1 fruit fly cellular context compared by ENCODE assay signal in genomic region chr3R:23669401-23670216, dm6.
TF ChIP-seq lines count a peak whose summit lies in the region.

Gene CG31145 (minus strand): TSS chr3R:23669659.

TF ChIP-seq in whole organism, embryonic, 481 proteins besides CTCF, POLR2A, EP300 and RAD21 (continued from another document):
- peak; percentile 95 for TF ChIP-seq grn (GFP tag; optimal IDR thresholded peaks at IDR 0.05; lab: Kevin White, UChicago)
- TF ChIP-seq Chrac-16 (GFP tag; optimal IDR thresholded peaks at IDR 0.05; lab: Kevin White, UChicago) = peak; percentile 99
- TF ChIP-seq shn (GFP tag; optimal IDR thresholded peaks at IDR 0.05; lab: Kevin White, UChicago) = peak; percentile 100
- TF ChIP-seq Vsx1 (GFP tag; optimal IDR thresholded peaks at IDR 0.05; lab: Kevin White, UChicago) = peak; percentile 98
- peak; percentile 100 for TF ChIP-seq Sox102F (GFP tag; optimal IDR thresholded peaks at IDR 0.05; lab: Kevin White, UChicago)
- peak; percentile 99 for TF ChIP-seq peb (GFP tag; IDR thresholded peaks at IDR 0.05; lab: Robert Waterston, UW)
- TF ChIP-seq ase (GFP tag; IDR thresholded peaks at IDR 0.05; lab: Robert Waterston, UW) = peak; percentile 98
- TF ChIP-seq repo (GFP tag; optimal IDR thresholded peaks at IDR 0.05; lab: Kevin White, UChicago) = peak; percentile 99
- peak; percentile 99 for TF ChIP-seq Xrp1 (GFP tag; IDR thresholded peaks at IDR 0.05; lab: Robert Waterston, UW)
- TF ChIP-seq z (GFP tag; IDR thresholded peaks at IDR 0.05; lab: Robert Waterston, UW) = peak; percentile 73; the same call in 2 of the 3 replicates
- peak; percentile 99 for TF ChIP-seq CG34422 (GFP tag; IDR thresholded peaks at IDR 0.05; lab: Robert Waterston, UW)
- peak; percentile 83; the same call in 1 of the 2 replicates for TF ChIP-seq Dip2 (GFP tag; IDR thresholded peaks at IDR 0.05; lab: Robert Waterston, UW)
- peak; percentile 82 for TF ChIP-seq ash1 (GFP tag; optimal IDR thresholded peaks at IDR 0.05; lab: Kevin White, UChicago)
- peak; percentile 95 for TF ChIP-seq TFAM (GFP tag; optimal IDR thresholded peaks at IDR 0.05; lab: Kevin White, UChicago)
- peak; percentile 98 for TF ChIP-seq Nf-YA (GFP tag; IDR thresholded peaks at IDR 0.05; lab: Robert Waterston, UW)
- TF ChIP-seq CG31441 (GFP tag; IDR thresholded peaks at IDR 0.05; lab: Robert Waterston, UW) = peak; percentile 100
- no peak for TF ChIP-seq CG14860 (GFP tag; IDR thresholded peaks at IDR 0.05; lab: Robert Waterston, UW; ENCODE audit: partially characterized antibody)
- peak; percentile 99 for TF ChIP-seq NK7.1 (GFP tag; optimal IDR thresholded peaks at IDR 0.05; lab: Kevin White, UChicago)
- peak; percentile 86 for TF ChIP-seq CG10321 (GFP tag; IDR thresholded peaks at IDR 0.05; lab: Robert Waterston, UW)
- TF ChIP-seq CG10654 (GFP tag; optimal IDR thresholded peaks at IDR 0.05; lab: Kevin White, UChicago) = peak; percentile 99
- peak; percentile 99 for TF ChIP-seq CG11398 (GFP tag; optimal IDR thresholded peaks at IDR 0.05; lab: Kevin White, UChicago)
- peak; percentile 99 for TF ChIP-seq Drgx (GFP tag; IDR thresholded peaks at IDR 0.05; lab: Robert Waterston, UW)
- peak; percentile 99 for TF ChIP-seq CG12155 (GFP tag; optimal IDR thresholded peaks at IDR 0.05; lab: Kevin White, UChicago)
- TF ChIP-seq HLH3B (GFP tag; IDR thresholded peaks at IDR 0.05; lab: Robert Waterston, UW) = peak; percentile 99
- TF ChIP-seq Hand (GFP tag; optimal IDR thresholded peaks at IDR 0.05; lab: Kevin White, UChicago) = peak; percentile 99
- TF ChIP-seq tgo (GFP tag; IDR thresholded peaks at IDR 0.05; lab: Robert Waterston, UW) = peak; percentile 99
- TF ChIP-seq vfl (GFP tag; optimal IDR thresholded peaks at IDR 0.05; lab: Kevin White, UChicago) = peak; percentile 99
- peak; percentile 94 for TF ChIP-seq CG18011 (GFP tag; optimal IDR thresholded peaks at IDR 0.05; lab: Kevin White, UChicago)
- TF ChIP-seq kah (GFP tag; optimal IDR thresholded peaks at IDR 0.05; lab: Kevin White, UChicago) = peak; percentile 97
- TF ChIP-seq Ada2b (GFP tag; IDR thresholded peaks at IDR 0.05; lab: Robert Waterston, UW) = peak; percentile 98
- TF ChIP-seq sd (tag; optimal IDR thresholded peaks at IDR 0.05; lab: Kevin White, UChicago) = peak; percentile 98
- peak in 1 of 3 experiments; percentile 98 for TF ChIP-seq lola (GFP tag; optimal IDR thresholded peaks at IDR 0.05; lab: Kevin White, UChicago)
- TF ChIP-seq CG12942 (GFP tag; optimal IDR thresholded peaks at IDR 0.05; lab: Kevin White, UChicago) = peak; percentile 99
- peak; percentile 95 for TF ChIP-seq CG4707 (GFP tag; optimal IDR thresholded peaks at IDR 0.05; lab: Kevin White, UChicago)
- peak; percentile 39 to 83 for TF ChIP-seq crp (GFP tag; optimal IDR thresholded peaks at IDR 0.05; lab: Kevin White, UChicago)
- peak; percentile 100 for TF ChIP-seq PHDP (tag; optimal IDR thresholded peaks at IDR 0.05; lab: Kevin White, UChicago)
- no peak for TF ChIP-seq Hr39 (optimal IDR thresholded peaks at IDR 0.05; lab: Kevin White, UChicago)
- TF ChIP-seq CG12071 (GFP tag; optimal IDR thresholded peaks at IDR 0.05; lab: Kevin White, UChicago) = peak; percentile 99
- peak; percentile 100 for TF ChIP-seq bcd (GFP tag; optimal IDR thresholded peaks at IDR 0.05; lab: Kevin White, UChicago)
- no peak for TF ChIP-seq Sin3A (optimal IDR thresholded peaks at IDR 0.05; lab: Kevin White, UChicago)
- peak; percentile 100 for TF ChIP-seq pum (GFP tag; optimal IDR thresholded peaks at IDR 0.05; lab: Kevin White, UChicago)
- peak; percentile 99 for TF ChIP-seq zfh1 (GFP tag; IDR thresholded peaks at IDR 0.05; lab: Robert Waterston, UW)
- peak; percentile 99 for TF ChIP-seq tap (tag; optimal IDR thresholded peaks at IDR 0.05; lab: Kevin White, UChicago)
- peak; percentile 99 for TF ChIP-seq Six4 (GFP tag; optimal IDR thresholded peaks at IDR 0.05; lab: Kevin White, UChicago)
- TF ChIP-seq bsh (GFP tag; optimal IDR thresholded peaks at IDR 0.05; lab: Kevin White, UChicago) = peak; percentile 99
- peak; percentile 100 for TF ChIP-seq HLH54F (GFP tag; optimal IDR thresholded peaks at IDR 0.05; lab: Kevin White, UChicago)
- TF ChIP-seq Dek (tag; optimal IDR thresholded peaks at IDR 0.05; lab: Kevin White, UChicago) = peak; percentile 99
- TF ChIP-seq eve (GFP tag; optimal IDR thresholded peaks at IDR 0.05; lab: Kevin White, UChicago) = peak in 1 of 2 experiments; percentile 100
- peak; percentile 92 for TF ChIP-seq E2f2 (GFP tag; IDR thresholded peaks at IDR 0.05; lab: Robert Waterston, UW)
- TF ChIP-seq prd (optimal IDR thresholded peaks at IDR 0.05; lab: Kevin White, UChicago) = no peak
- peak; percentile 99 for TF ChIP-seq prd (GFP tag; IDR thresholded peaks at IDR 0.05; lab: Robert Waterston, UW)
- TF ChIP-seq pan (optimal IDR thresholded peaks at IDR 0.05; lab: Kevin White, UChicago) = no peak
- peak in 1 of 2 experiments; percentile 99 for TF ChIP-seq pan (GFP tag; optimal IDR thresholded peaks at IDR 0.05 in 1 of 2, IDR thresholded peaks at IDR 0.05 in 1 of 2)
- TF ChIP-seq pfk (GFP tag; optimal IDR thresholded peaks at IDR 0.05; lab: Kevin White, UChicago) = peak; percentile 47
- peak; percentile 99 for TF ChIP-seq HHEX (GFP tag; optimal IDR thresholded peaks at IDR 0.05; lab: Kevin White, UChicago)
- TF ChIP-seq CG8281 (tag; optimal IDR thresholded peaks at IDR 0.05; lab: Kevin White, UChicago) = peak; percentile 95
- peak; percentile 99 for TF ChIP-seq CG17829 (tag; optimal IDR thresholded peaks at IDR 0.05; lab: Kevin White, UChicago)
- peak; percentile 61; the same call in 1 of the 2 replicates for TF ChIP-seq CG42726 (GFP tag; IDR thresholded peaks at IDR 0.05; lab: Robert Waterston, UW; ENCODE audit: partially characterized antibody)
- TF ChIP-seq abd-A (tag; optimal IDR thresholded peaks at IDR 0.05; lab: Kevin White, UChicago) = peak; percentile 95
- peak; percentile 98 for TF ChIP-seq CG6175 (GFP tag; IDR thresholded peaks at IDR 0.05; lab: Robert Waterston, UW)
- peak; percentile 100 for TF ChIP-seq org-1 (GFP tag; optimal IDR thresholded peaks at IDR 0.05; lab: Kevin White, UChicago)
- TF ChIP-seq sr (GFP tag; IDR thresholded peaks at IDR 0.05; lab: Robert Waterston, UW) = peak; percentile 86
- peak; percentile 93 for TF ChIP-seq CG11696 (GFP tag; IDR thresholded peaks at IDR 0.05; lab: Robert Waterston, UW)
- TF ChIP-seq sens (GFP tag; lab: Kevin White, UChicago) = peak; percentile 100
- peak; percentile 99 for TF ChIP-seq H2.0 (GFP tag; IDR thresholded peaks at IDR 0.05; lab: Robert Waterston, UW)
- peak; percentile 100 for TF ChIP-seq CG15011 (GFP tag; optimal IDR thresholded peaks at IDR 0.05; lab: Kevin White, UChicago)
- peak; percentile 92 for TF ChIP-seq CkIIα-i1 (GFP tag; IDR thresholded peaks at IDR 0.05; lab: Robert Waterston, UW)
- peak; percentile 99 for TF ChIP-seq CG11695 (GFP tag; IDR thresholded peaks at IDR 0.05; lab: Robert Waterston, UW)
- peak; percentile 98 for TF ChIP-seq YL-1 (GFP tag; optimal IDR thresholded peaks at IDR 0.05; lab: Kevin White, UChicago)
- TF ChIP-seq Opbp (GFP tag; IDR thresholded peaks at IDR 0.05; lab: Robert Waterston, UW; ENCODE audit: partially characterized antibody) = no peak
- TF ChIP-seq toy (GFP tag; IDR thresholded peaks at IDR 0.05; lab: Robert Waterston, UW) = peak; percentile 97
- peak; percentile 99 for TF ChIP-seq chn (GFP tag; optimal IDR thresholded peaks at IDR 0.05; lab: Kevin White, UChicago)
- TF ChIP-seq CG3407 (GFP tag; optimal IDR thresholded peaks at IDR 0.05; lab: Kevin White, UChicago) = peak; percentile 99
- peak; percentile 98 for TF ChIP-seq Blimp-1 (GFP tag; optimal IDR thresholded peaks at IDR 0.05; lab: Kevin White, UChicago)
- peak; percentile 99 for TF ChIP-seq CG2712 (tag; optimal IDR thresholded peaks at IDR 0.05; lab: Kevin White, UChicago)
- TF ChIP-seq CG7839 (tag; optimal IDR thresholded peaks at IDR 0.05; lab: Kevin White, UChicago) = peak; percentile 100
- peak; percentile 99 for TF ChIP-seq Mes4 (GFP tag; optimal IDR thresholded peaks at IDR 0.05; lab: Kevin White, UChicago)
- peak; percentile 56; the same call in 1 of the 3 replicates for TF ChIP-seq mld (GFP tag; IDR thresholded peaks at IDR 0.05; lab: Robert Waterston, UW; ENCODE audit: partially characterized antibody)
- peak; percentile 99 for TF ChIP-seq jumu (GFP tag; optimal IDR thresholded peaks at IDR 0.05; lab: Kevin White, UChicago)
- peak; percentile 98 for TF ChIP-seq sug (tag; optimal IDR thresholded peaks at IDR 0.05; lab: Kevin White, UChicago)
- TF ChIP-seq dpn (GFP tag; optimal IDR thresholded peaks at IDR 0.05; lab: Kevin White, UChicago) = peak; percentile 100
- TF ChIP-seq danr (GFP tag; IDR thresholded peaks at IDR 0.05; lab: Robert Waterston, UW) = peak; percentile 99
- TF ChIP-seq CG17361 (GFP tag; IDR thresholded peaks at IDR 0.05; lab: Robert Waterston, UW) = peak; percentile 100
- peak; percentile 99 for TF ChIP-seq Dad (GFP tag; optimal IDR thresholded peaks at IDR 0.05; lab: Kevin White, UChicago)
- peak; percentile 98 for TF ChIP-seq schlank (tag; optimal IDR thresholded peaks at IDR 0.05; lab: Kevin White, UChicago)
- peak; percentile 100 for TF ChIP-seq CG7556 (GFP tag; optimal IDR thresholded peaks at IDR 0.05; lab: Kevin White, UChicago)
- peak; percentile 25 for TF ChIP-seq Scr (GFP tag; IDR thresholded peaks at IDR 0.05; lab: Robert Waterston, UW; ENCODE audit: partially characterized antibody)
- no peak for TF ChIP-seq hkb (optimal IDR thresholded peaks at IDR 0.05; lab: Kevin White, UChicago)
- peak; percentile 99 for TF ChIP-seq hkb (GFP tag; IDR thresholded peaks at IDR 0.05; lab: Robert Waterston, UW)
- peak; percentile 99 for TF ChIP-seq CG14050 (GFP tag; IDR thresholded peaks at IDR 0.05; lab: Robert Waterston, UW)
- TF ChIP-seq CG12659 (GFP tag; optimal IDR thresholded peaks at IDR 0.05; lab: Kevin White, UChicago) = peak; percentile 100
- TF ChIP-seq hbn (GFP tag; IDR thresholded peaks at IDR 0.05; lab: Robert Waterston, UW; ENCODE audit: partially characterized antibody) = no peak; the same call in 1 of the 2 replicates
- peak; percentile 99 for TF ChIP-seq CG33213 (GFP tag; optimal IDR thresholded peaks at IDR 0.05; lab: Kevin White, UChicago)
- peak; percentile 100 for TF ChIP-seq zfh2 (GFP tag; optimal IDR thresholded peaks at IDR 0.05; lab: Kevin White, UChicago)
- TF ChIP-seq dan (GFP tag; IDR thresholded peaks at IDR 0.05; lab: Robert Waterston, UW) = peak; percentile 89
- TF ChIP-seq CG2889 (GFP tag; IDR thresholded peaks at IDR 0.05; lab: Robert Waterston, UW) = peak; percentile 98
- peak; percentile 99 for TF ChIP-seq ems (GFP tag; optimal IDR thresholded peaks at IDR 0.05; lab: Kevin White, UChicago)
- TF ChIP-seq CG16863 (GFP tag; optimal IDR thresholded peaks at IDR 0.05; lab: Kevin White, UChicago) = peak; percentile 99
- peak; percentile 99 for TF ChIP-seq croc (GFP tag; conservative IDR thresholded peaks at IDR 0.05; lab: Robert Waterston, UW)
- peak; percentile 99 for TF ChIP-seq CG10366 (GFP tag; IDR thresholded peaks at IDR 0.05; lab: Robert Waterston, UW)
- TF ChIP-seq HmgD (GFP tag; optimal IDR thresholded peaks at IDR 0.05; lab: Kevin White, UChicago) = peak; percentile 99
- TF ChIP-seq slbo (GFP tag; IDR thresholded peaks at IDR 0.05; lab: Robert Waterston, UW) = peak; percentile 99
- peak; percentile 99 for TF ChIP-seq pnt (GFP tag; optimal IDR thresholded peaks at IDR 0.05; lab: Kevin White, UChicago)
- peak; percentile 99 for TF ChIP-seq Optix (GFP tag; IDR thresholded peaks at IDR 0.05; lab: Robert Waterston, UW)
- peak; percentile 99 for TF ChIP-seq ewg (GFP tag; optimal IDR thresholded peaks at IDR 0.05; lab: Kevin White, UChicago)
- peak; percentile 99 for TF ChIP-seq luna (GFP tag; optimal IDR thresholded peaks at IDR 0.05; lab: Kevin White, UChicago)
- peak; percentile 98 for TF ChIP-seq ap (GFP tag; IDR thresholded peaks at IDR 0.05; lab: Robert Waterston, UW)
- peak; percentile 99 for TF ChIP-seq ranshi (GFP tag; IDR thresholded peaks at IDR 0.05; lab: Robert Waterston, UW)
- TF ChIP-seq Doc2 (GFP tag; IDR thresholded peaks at IDR 0.05; lab: Robert Waterston, UW) = peak; percentile 97; the same call in 1 of the 2 replicates
- TF ChIP-seq CG12104 (GFP tag; optimal IDR thresholded peaks at IDR 0.05; lab: Kevin White, UChicago) = peak; percentile 100
- peak; percentile 95 for TF ChIP-seq CG3163 (GFP tag; optimal IDR thresholded peaks at IDR 0.05; lab: Kevin White, UChicago)
- peak; percentile 99 for TF ChIP-seq CG17385 (GFP tag; optimal IDR thresholded peaks at IDR 0.05; lab: Kevin White, UChicago)
- TF ChIP-seq CG14710 (tag; optimal IDR thresholded peaks at IDR 0.05; lab: Kevin White, UChicago) = peak; percentile 98
- TF ChIP-seq jing (GFP tag; optimal IDR thresholded peaks at IDR 0.05; lab: Kevin White, UChicago) = peak; percentile 99
- peak; percentile 100 for TF ChIP-seq az2 (GFP tag; optimal IDR thresholded peaks at IDR 0.05; lab: Kevin White, UChicago)
- TF ChIP-seq trh (GFP tag; optimal IDR thresholded peaks at IDR 0.05; lab: Kevin White, UChicago) = peak; percentile 99
- TF ChIP-seq vvl (GFP tag; IDR thresholded peaks at IDR 0.05; lab: Robert Waterston, UW) = peak; percentile 99
